Worm (Caenorhabditis elegans) whole organism, midembryonic: Measurements from ENCODE around the gene F14F3.5.

Experiments used
- cog-1 ChIP-seq: sonication (generic microtip); optimal IDR thresholded peaks from 2 replicates; lab custom pipeline; 2016; ENCODE audit warnings: missing genetic modification characterization, missing compliant biosample characterization
- ref-1 ChIP-seq: fragments of 200-800 bp; sonication (Bioruptor generic); conservative IDR thresholded peaks from 2 replicates; pipeline ENCODE4 v1.3.6; 2022; ENCODE audit warnings: missing genetic modification reagents, missing genetic modification characterization, missing compliant biosample characterization
- tab-1 ChIP-seq: fragments of 200-800 bp; sonication (Bioruptor generic); IDR thresholded peaks from 2 replicates; pipeline ENCODE4 v1.3.6; 2022; ENCODE audit warnings: missing genetic modification characterization, missing compliant biosample characterization

DNA sequence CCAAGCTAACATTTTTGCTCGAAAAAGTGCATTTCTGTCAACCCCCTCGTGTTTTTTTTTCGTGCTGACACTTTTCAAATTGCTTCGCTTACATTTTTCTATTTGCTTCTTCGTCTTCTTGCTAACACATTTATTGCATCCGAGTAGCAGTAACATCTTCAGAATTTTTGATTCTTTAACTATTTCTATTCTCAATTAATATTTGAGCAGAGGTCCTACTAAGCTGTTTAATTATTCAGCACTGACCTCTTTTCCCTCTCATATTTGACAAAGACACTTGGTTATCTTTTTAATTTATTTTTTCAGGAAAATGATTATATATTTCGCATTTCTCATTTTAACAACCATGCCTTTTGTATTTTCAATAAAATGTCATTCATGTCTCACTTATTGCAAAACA, 16.7 kb upstream of the F14F3.5 start, which contains the start of gene F59F5.5:
- TF ChIP-seq cog-1 (tag; lab: Kevin White, UChicago) (no peak), tab-1 (GFP tag; lab: Robert Waterston, UW) (no peak), ref-1 (GFP tag; lab: Robert Waterston, UW) (no peak)
